Worm (Caenorhabditis elegans) whole organism, early embryonic: ENCODE measurements around the gene T24B8.7.

ENCODE experiments used
- B0310.2 ChIP-seq: sonication (generic microtip); optimal IDR thresholded peaks from 2 replicates; lab custom pipeline; 2016; ENCODE audit warnings: mild to moderate bottlenecking, missing genetic modification characterization, missing compliant biosample characterization
- F13C5.2 ChIP-seq: sonication (generic microtip); optimal IDR thresholded peaks from 2 replicates; lab custom pipeline; 2017; ENCODE audit warnings: mild to moderate bottlenecking, missing genetic modification characterization, inconsistent platforms, missing compliant biosample characterization
- aly-1 ChIP-seq: sonication (generic microtip); optimal IDR thresholded peaks from 2 replicates; lab custom pipeline; 2016; ENCODE audit warnings: missing genetic modification characterization, missing compliant biosample characterization
- ama-1 ChIP-seq: fragments of 150-350 bp; optimal IDR thresholded peaks from 2 replicates; lab custom pipeline; 2014
- ceh-13 ChIP-seq: fragments of 200-800 bp; sonication (Bioruptor generic); optimal IDR thresholded peaks from 2 replicates; lab custom pipeline; 2018; ENCODE audit warnings: mild to moderate bottlenecking, missing genetic modification characterization, missing compliant biosample characterization
- ceh-36 ChIP-seq: sonication (generic microtip); optimal IDR thresholded peaks from 2 replicates; lab custom pipeline; 2016; ENCODE audit warnings: missing genetic modification characterization, inconsistent platforms, missing compliant biosample characterization
- ets-7 ChIP-seq: sonication (generic microtip); optimal IDR thresholded peaks from 2 replicates; lab custom pipeline; 2016; ENCODE audit warnings: missing genotype, missing genetic modification characterization, missing compliant biosample characterization
- flt-1 ChIP-seq: fragments of 200-800 bp; sonication (Bioruptor generic); IDR thresholded peaks from 2 replicates; pipeline ENCODE4 v1.3.6; 2022; ENCODE audit warnings: missing genetic modification characterization, missing compliant biosample characterization
- hmbx-1 ChIP-seq: sonication (generic microtip); optimal IDR thresholded peaks from 2 replicates; lab custom pipeline; 2016; ENCODE audit warnings: mild to moderate bottlenecking, missing genetic modification characterization, missing compliant biosample characterization
- hmg-4 ChIP-seq: fragments of 200-800 bp; sonication (Bioruptor generic); optimal IDR thresholded peaks from 2 replicates; lab custom pipeline; 2018; ENCODE audit warnings: mild to moderate bottlenecking, missing genetic modification characterization, missing compliant biosample characterization
- hnd-1 ChIP-seq: sonication (generic microtip); optimal IDR thresholded peaks from 2 replicates; lab custom pipeline; 2016; ENCODE audit warnings: missing genetic modification characterization, missing compliant biosample characterization
- pes-1 ChIP-seq: fragments of 200-800 bp; sonication (Bioruptor generic); IDR thresholded peaks from 2 replicates; pipeline ENCODE4 v1.3.6; 2022; ENCODE audit warnings: missing genetic modification reagents, missing genetic modification characterization, missing compliant biosample characterization
- scrt-1 ChIP-seq: fragments of 200-800 bp; sonication (Bioruptor generic); IDR thresholded peaks from 2 replicates; pipeline ENCODE4 v1.3.6; 2022; ENCODE audit warnings: missing genetic modification characterization, missing compliant biosample characterization
- sea-1 ChIP-seq: fragments of 200-800 bp; sonication (Bioruptor generic); conservative IDR thresholded peaks from 2 replicates; pipeline ENCODE4 v1.3.6; 2022; ENCODE audit warnings: missing genetic modification characterization, missing compliant biosample characterization
- tbx-11 ChIP-seq: fragments of 200-800 bp; sonication (Bioruptor generic); IDR thresholded peaks from 2 replicates; pipeline ENCODE4 v1.3.6; 2022; ENCODE audit warnings: missing genetic modification characterization, missing compliant biosample characterization
- tbx-37 ChIP-seq: fragments of 200-800 bp; sonication (Bioruptor generic); conservative IDR thresholded peaks from 2 replicates; pipeline ENCODE4 v1.3.6; 2022; ENCODE audit warnings: missing genetic modification reagents, missing genetic modification characterization, missing compliant biosample characterization
- tra-4 ChIP-seq: sonication (generic microtip); optimal IDR thresholded peaks from 2 replicates; lab custom pipeline; 2017; ENCODE audit warnings: missing genetic modification characterization, missing compliant biosample characterization

Gene T24B8.7

ce11 chrII:9059010-9059409 lies 5.5 kb upstream of the T24B8.7 start:
- peak; percentile 79 for TF ChIP-seq ama-1 (lab: Kevin White, UChicago)
- no peak for TF ChIP-seq ceh-13 (GFP tag; lab: Kevin White, UChicago)

- TF ChIP-seq pes-1 (GFP tag; lab: Robert Waterston, UW): no peak
- no peak for TF ChIP-seq sea-1 (GFP tag; lab: Robert Waterston, UW)
- peak; percentile 65 for TF ChIP-seq F13C5.2 (tag; lab: Kevin White, UChicago)
- TF ChIP-seq aly-1 (tag; lab: Kevin White, UChicago): no peak
- TF ChIP-seq tbx-11 (GFP tag; lab: Robert Waterston, UW): no peak
- TF ChIP-seq B0310.2: no peak
- TF ChIP-seq hmg-4 (GFP tag; lab: Kevin White, UChicago): peak; percentile 51
- no peak for TF ChIP-seq ets-7
These were observed 3.7 kb upstream of the T24B8.7 start, which contains the start of gene rpl-32 for ce11 chrII:9057035-9057668. TSS of gene rpl-32 (minus strand) at chrII:9057085.

ce11 chrII:9056215-9056819 lies 2.9 kb upstream of the T24B8.7 start:
- TF ChIP-seq hmg-4 (GFP tag; lab: Kevin White, UChicago): no peak
- TF ChIP-seq hmbx-1 (tag; lab: Kevin White, UChicago): no peak
- no peak for TF ChIP-seq ceh-13 (GFP tag; lab: Kevin White, UChicago)

- peak; percentile 79 for TF ChIP-seq F13C5.2 (tag; lab: Kevin White, UChicago)
- TF ChIP-seq ama-1 (lab: Kevin White, UChicago): no peak
- TF ChIP-seq aly-1 (tag; lab: Kevin White, UChicago): no peak
- no peak for TF ChIP-seq ceh-36 (tag; lab: Kevin White, UChicago)
- TF ChIP-seq tbx-11 (GFP tag; lab: Robert Waterston, UW): no peak
- no peak for TF ChIP-seq hnd-1 (tag; lab: Kevin White, UChicago)
- TF ChIP-seq B0310.2: no peak
- TF ChIP-seq sea-1 (GFP tag; lab: Robert Waterston, UW): no peak
- TF ChIP-seq tra-4 (tag; lab: Kevin White, UChicago): no peak
- no peak for TF ChIP-seq ceh-13 (GFP tag; lab: Kevin White, UChicago)
- no peak for TF ChIP-seq ets-7
- no peak for TF ChIP-seq pes-1 (GFP tag; lab: Robert Waterston, UW)
- peak; percentile 50 for TF ChIP-seq hmg-4 (GFP tag; lab: Kevin White, UChicago)
- TF ChIP-seq hmbx-1 (tag; lab: Kevin White, UChicago): no peak
- no peak for TF ChIP-seq tbx-37 (GFP tag; lab: Robert Waterston, UW)
- no peak for TF ChIP-seq flt-1 (GFP tag; lab: Robert Waterston, UW)
- peak; percentile 66; the same call in 1 of the 2 replicates for TF ChIP-seq scrt-1 (GFP tag; lab: Robert Waterston, UW)
These were observed 1.1 kb upstream of the T24B8.7 start, which contains the start of gene chmp-7 for ce11 chrII:9054604-9055003. TSS of gene chmp-7 (plus strand) at chrII:9054972.

- TF ChIP-seq tbx-11 (GFP tag; lab: Robert Waterston, UW): no peak
- no peak for TF ChIP-seq ceh-36 (tag; lab: Kevin White, UChicago)
- TF ChIP-seq sea-1 (GFP tag; lab: Robert Waterston, UW): no peak
- no peak for TF ChIP-seq tra-4 (tag; lab: Kevin White, UChicago)
- TF ChIP-seq pes-1 (GFP tag; lab: Robert Waterston, UW): no peak
- TF ChIP-seq ama-1 (lab: Kevin White, UChicago): no peak
- no peak for TF ChIP-seq ets-7
- TF ChIP-seq aly-1 (tag; lab: Kevin White, UChicago): no peak
- TF ChIP-seq tbx-37 (GFP tag; lab: Robert Waterston, UW): no peak
- TF ChIP-seq hmg-4 (GFP tag; lab: Kevin White, UChicago): no peak
- TF ChIP-seq flt-1 (GFP tag; lab: Robert Waterston, UW): no peak
- TF ChIP-seq B0310.2: no peak
These were observed 11.4 kb downstream of the T24B8.7 start for ce11 chrII:9042059-9042458.

- TF ChIP-seq hmbx-1 (tag; lab: Kevin White, UChicago) (no peak), aly-1 (tag; lab: Kevin White, UChicago) (no peak), ama-1 (lab: Kevin White, UChicago) (peak; percentile 16)
These were observed 12.2 kb downstream of the T24B8.7 start, which contains the start of gene F37B12.3 for ce11 chrII:9041306-9041705. TSS of gene F37B12.3 (minus strand) at chrII:9041406.

- TF ChIP-seq ceh-36 (tag; lab: Kevin White, UChicago): no peak
- no peak for TF ChIP-seq tbx-11 (GFP tag; lab: Robert Waterston, UW)
- no peak for TF ChIP-seq B0310.2
- TF ChIP-seq hmg-4 (GFP tag; lab: Kevin White, UChicago): no peak
- no peak for TF ChIP-seq F13C5.2 (tag; lab: Kevin White, UChicago)
- no peak for TF ChIP-seq ama-1 (lab: Kevin White, UChicago)
- TF ChIP-seq tbx-37 (GFP tag; lab: Robert Waterston, UW): no peak
- no peak for TF ChIP-seq aly-1 (tag; lab: Kevin White, UChicago)
These were observed 14.7 kb downstream of the T24B8.7 start for ce11 chrII:9038736-9039135.

- TF ChIP-seq ets-7 (no peak), hnd-1 (tag; lab: Kevin White, UChicago) (no peak), ceh-13 (GFP tag; lab: Kevin White, UChicago) (no peak), aly-1 (tag; lab: Kevin White, UChicago) (no peak), B0310.2 (no peak), pes-1 (GFP tag; lab: Robert Waterston, UW) (no peak), ceh-36 (tag; lab: Kevin White, UChicago) (no peak), tbx-37 (GFP tag; lab: Robert Waterston, UW) (no peak), ama-1 (lab: Kevin White, UChicago) (no peak), tbx-11 (GFP tag; lab: Robert Waterston, UW) (no peak), hmbx-1 (tag; lab: Kevin White, UChicago) (no peak), tra-4 (tag; lab: Kevin White, UChicago) (no peak), hmg-4 (GFP tag; lab: Kevin White, UChicago) (no peak), F13C5.2 (tag; lab: Kevin White, UChicago) (no peak)
These were observed 15.3 kb downstream of the T24B8.7 start, which contains the start of gene gcs-1 for ce11 chrII:9038201-9038600. TSS of gene gcs-1 (minus strand) at chrII:9038301.
